Worm (Caenorhabditis elegans): ENCODE results near the gene C12D5.9.

DNA sequence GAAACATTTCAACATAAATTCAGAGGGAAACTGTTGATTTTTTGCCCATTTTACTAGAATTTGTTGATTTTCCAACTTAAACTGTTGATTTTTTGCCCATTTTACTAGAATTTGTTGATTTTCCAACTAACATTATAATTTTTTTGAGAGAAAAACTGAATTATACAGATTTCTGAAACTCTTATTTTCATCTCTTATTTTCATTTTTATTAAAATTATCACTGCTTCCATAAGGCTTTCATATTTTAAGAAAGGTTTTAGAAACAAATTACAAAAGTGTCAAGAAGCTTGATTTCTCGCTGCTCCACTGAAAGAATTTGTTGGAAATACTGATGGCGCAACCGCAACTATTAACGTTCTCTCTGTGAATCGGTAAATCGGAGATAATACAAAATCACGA lies 39.8 kb downstream of the C12D5.9 start:
- TF ChIP-seq T22C8.4 (GFP tag; IDR thresholded peaks at IDR 0.05) (no peak), tab-1 (GFP tag; IDR thresholded peaks at IDR 0.05) (no peak), med-1 (GFP tag; optimal IDR thresholded peaks at IDR 0.05; ENCODE audit: insufficient read depth) (no peak), flt-1 (GFP tag; IDR thresholded peaks at IDR 0.05) (no peak), cog-1 (tag; optimal IDR thresholded peaks at IDR 0.05) (no peak), klf-2 (GFP tag; conservative IDR thresholded peaks at IDR 0.05) (no peak), ztf-29 (GFP tag; IDR thresholded peaks at IDR 0.05) (no peak), ref-1 (GFP tag; conservative IDR thresholded peaks at IDR 0.05) (no peak), ztf-23 (GFP tag; IDR thresholded peaks at IDR 0.05) (no peak)
